Fruit fly (Drosophila melanogaster) whole organism, adult: ENCODE measurements around the gene CG6885.

Experiments used
- CG11617 ChIP-seq: fragments of 200-800 bp; sonication (Bioruptor generic); optimal IDR thresholded peaks from 2 replicates; lab custom pipeline; 2017; ENCODE audit warnings: mild to moderate bottlenecking, missing biosample characterization, missing genetic modification reagents, missing genetic modification characterization
- CG7101 ChIP-seq: fragments of 200-800 bp; sonication (Bioruptor generic); optimal IDR thresholded peaks from 2 replicates; lab custom pipeline; 2018; ENCODE audit warnings: missing biosample characterization, mild to moderate bottlenecking, missing genetic modification characterization, moderate library complexity
- Mnt ChIP-seq: fragments of 200-800 bp; sonication (Bioruptor generic); optimal IDR thresholded peaks from 2 replicates; lab custom pipeline; 2016; ENCODE audit warnings: missing biosample characterization, mild to moderate bottlenecking, missing genetic modification characterization
- ovo ChIP-seq: fragments of 200-800 bp; sonication (Bioruptor generic); optimal IDR thresholded peaks from 2 replicates; lab custom pipeline; 2016; ENCODE audit warnings: missing biosample characterization, missing genetic modification characterization

DNA sequence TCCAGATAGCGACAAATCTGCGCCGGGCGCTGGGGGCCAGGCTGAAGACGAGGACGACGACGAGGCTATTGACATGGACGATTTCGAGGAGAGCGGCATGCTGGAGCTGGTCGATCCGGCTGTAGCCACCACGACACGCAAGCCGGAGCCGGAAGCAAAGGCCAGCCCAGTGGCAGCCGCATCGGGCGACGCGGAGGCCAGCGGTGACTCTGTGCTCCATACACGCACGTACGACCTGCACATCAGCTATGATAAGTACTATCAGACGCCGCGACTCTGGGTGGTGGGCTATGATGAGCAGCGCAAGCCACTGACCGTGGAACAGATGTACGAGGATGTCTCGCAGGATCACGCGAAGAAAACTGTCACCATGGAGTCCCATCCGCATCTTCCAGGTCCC lies 5.5 kb downstream of the CG6885 start:
- TF ChIP-seq CG11617: no peak
- TF ChIP-seq CG7101: no peak
- TF ChIP-seq ovo (GFP tag; lab: Kevin White, UChicago): no peak
- no peak for TF ChIP-seq Mnt (GFP tag; lab: Kevin White, UChicago)
